Worm (Caenorhabditis elegans) whole organism, early embryonic: ENCODE data around the gene ZK971.1.

ENCODE experiments used
- B0310.2 ChIP-seq: sonication (generic microtip); optimal IDR thresholded peaks from 2 replicates; lab custom pipeline; 2016; ENCODE audit warnings: mild to moderate bottlenecking, missing genetic modification characterization, missing compliant biosample characterization
- tbx-11 ChIP-seq: fragments of 200-800 bp; sonication (Bioruptor generic); IDR thresholded peaks from 2 replicates; pipeline ENCODE4 v1.3.6; 2022; ENCODE audit warnings: missing genetic modification characterization, missing compliant biosample characterization

DNA sequence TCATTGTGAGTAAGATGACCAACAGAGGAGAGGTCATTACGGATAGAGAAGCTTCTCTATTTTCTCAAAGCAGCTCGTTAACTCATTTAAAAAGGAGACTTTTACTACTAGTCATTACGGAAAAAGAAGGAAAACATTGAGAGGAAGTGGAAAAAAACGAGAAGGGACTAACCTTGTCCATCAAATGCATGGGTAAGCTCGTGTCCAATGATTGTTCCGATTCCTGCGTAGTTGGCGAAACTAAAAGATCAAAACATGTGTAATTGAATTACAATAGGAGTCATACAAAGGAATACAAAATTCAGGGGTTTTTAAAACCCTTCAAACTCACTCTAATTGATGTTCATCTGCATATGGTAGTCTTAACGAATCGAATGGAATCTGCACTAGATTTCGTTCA lies 5.5 kb upstream of the ZK971.1 start:
- TF ChIP-seq B0310.2 (tag; lab: Kevin White, UChicago), result no peak
- TF ChIP-seq tbx-11 (GFP tag; lab: Robert Waterston, UW), result no peak
